Fruit fly (Drosophila melanogaster): Measurements from ENCODE around the gene ssh.

DNA sequence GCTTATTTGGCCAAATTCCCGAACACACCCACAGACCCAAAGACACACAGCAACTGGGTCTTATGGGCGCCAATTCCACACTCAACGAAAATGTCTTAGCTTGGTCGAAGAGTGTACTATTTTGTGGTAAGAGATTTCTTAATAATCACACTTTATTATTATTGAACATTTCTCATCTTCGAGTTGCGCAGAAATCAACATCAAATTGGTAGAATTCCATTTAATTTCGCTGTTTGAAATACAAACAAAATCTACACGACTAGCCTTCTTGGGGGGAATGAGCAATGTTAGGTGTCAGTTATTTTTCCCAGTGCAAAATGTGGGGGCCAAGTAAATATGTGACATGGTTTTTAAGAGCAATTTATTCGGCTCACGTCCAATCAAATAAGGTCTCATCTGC is 53.8 kb downstream of the ssh start:
- no peak for TF ChIP-seq CG8478 (optimal IDR thresholded peaks at IDR 0.05)
- TF ChIP-seq usp (GFP tag; optimal IDR thresholded peaks at IDR 0.05), result no peak
- no peak for TF ChIP-seq pan (optimal IDR thresholded peaks at IDR 0.05)
